Fruit fly (Drosophila melanogaster) whole organism, embryonic: ENCODE results near the gene Prosalpha6T.

Experiments used
- Aef1 ChIP-seq: fragments of 200-800 bp; sonication (Bioruptor generic); IDR thresholded peaks from 3 replicates; pipeline ENCODE4 v1.3.6; 2022; ENCODE audit warnings: missing biosample characterization, missing genetic modification characterization
- Atf-2 ChIP-seq: fragments of 200-800 bp; sonication (Bioruptor generic); optimal IDR thresholded peaks from 2 replicates; lab custom pipeline; 2016; ENCODE audit warnings: missing biosample characterization, missing genetic modification characterization
- Atf6 ChIP-seq: fragments of 200-800 bp; sonication (Bioruptor generic); IDR thresholded peaks from 2 replicates; pipeline ENCODE4 v1.3.6; 2022; ENCODE audit warnings: missing biosample characterization, missing genetic modification characterization
- B-H2 ChIP-seq: fragments of 200-800 bp; sonication (Bioruptor generic); optimal IDR thresholded peaks from 2 replicates; lab custom pipeline; 2018; ENCODE audit warnings: missing biosample characterization, mild to moderate bottlenecking, missing genetic modification characterization
- BtbVII ChIP-seq: fragments of 200-800 bp; sonication (Bioruptor generic); optimal IDR thresholded peaks from 3 replicates; lab custom pipeline; 2017; ENCODE audit warnings: missing biosample characterization, mild to moderate bottlenecking, missing genetic modification characterization
- CG11398 ChIP-seq: fragments of 200-800 bp; sonication (Bioruptor generic); optimal IDR thresholded peaks from 2 replicates; lab custom pipeline; 2016; ENCODE audit warnings: missing biosample characterization, missing genetic modification characterization
- CG13123 ChIP-seq: fragments of 200-800 bp; sonication (Bioruptor generic); optimal IDR thresholded peaks from 2 replicates; lab custom pipeline; 2016; ENCODE audit warnings: missing biosample characterization, missing genetic modification characterization
- CG13894 ChIP-seq: fragments of 200-800 bp; sonication (Bioruptor generic); optimal IDR thresholded peaks from 3 replicates; lab custom pipeline; 2018; ENCODE audit warnings: missing biosample characterization, mild to moderate bottlenecking, missing genetic modification characterization, moderate library complexity
- CG15696 ChIP-seq: fragments of 200-800 bp; sonication (Bioruptor generic); optimal IDR thresholded peaks from 2 replicates; lab custom pipeline; 2019; ENCODE audit warnings: missing biosample characterization, mild to moderate bottlenecking, missing genetic modification characterization, moderate library complexity
- CG17328 ChIP-seq: fragments of 200-800 bp; sonication (Bioruptor generic); IDR thresholded peaks from 2 replicates; pipeline ENCODE4 v1.3.6; 2022; ENCODE audit warnings: missing biosample characterization, missing genetic modification characterization
- CG3407 ChIP-seq: fragments of 200-800 bp; sonication (Bioruptor generic); optimal IDR thresholded peaks from 2 replicates; lab custom pipeline; 2018; ENCODE audit warnings: missing biosample characterization, mild to moderate bottlenecking, missing genetic modification characterization
- CG34422 ChIP-seq: fragments of 200-800 bp; sonication (Bioruptor generic); IDR thresholded peaks from 3 replicates; pipeline ENCODE4 v1.3.6; 2022; ENCODE audit warnings: missing biosample characterization, missing genetic modification characterization
- CG6254 ChIP-seq: fragments of 200-800 bp; sonication (Bioruptor generic); optimal IDR thresholded peaks from 3 replicates; lab custom pipeline; 2017; ENCODE audit warnings: mild to moderate bottlenecking, missing biosample characterization, missing genetic modification reagents, missing genetic modification characterization
- CG6654 ChIP-seq: fragments of 200-800 bp; sonication (Bioruptor generic); optimal IDR thresholded peaks from 2 replicates; lab custom pipeline; 2017; ENCODE audit warnings: missing biosample characterization, mild to moderate bottlenecking, missing genetic modification characterization
- CG7786 ChIP-seq: fragments of 200-800 bp; sonication (Bioruptor generic); optimal IDR thresholded peaks from 2 replicates; lab custom pipeline; 2016; ENCODE audit warnings: missing biosample characterization, missing genetic modification characterization
- CG7963 ChIP-seq: fragments of 200-800 bp; sonication (Bioruptor generic); IDR thresholded peaks from 3 replicates; pipeline ENCODE4 v1.3.6; 2022; ENCODE audit warnings: missing biosample characterization, missing genetic modification characterization; ENCODE audit not compliant: partially characterized antibody
- D19A ChIP-seq: fragments of 200-800 bp; optimal IDR thresholded peaks from 3 replicates; lab custom pipeline; 2019; ENCODE audit warnings: missing biosample characterization, mild to moderate bottlenecking, missing genetic modification characterization, moderate library complexity
- Drgx ChIP-seq: fragments of 200-800 bp; sonication (Bioruptor generic); IDR thresholded peaks from 2 replicates; pipeline ENCODE4 v1.3.6; 2022; ENCODE audit warnings: missing biosample characterization, missing genetic modification characterization
- Elba2 ChIP-seq: fragments of 200-800 bp; sonication (Bioruptor generic); optimal IDR thresholded peaks from 3 replicates; lab custom pipeline; 2016; ENCODE audit warnings: missing biosample characterization, missing genetic modification characterization
- Fer1 ChIP-seq: fragments of 200-800 bp; sonication (Bioruptor generic); optimal IDR thresholded peaks from 2 replicates; lab custom pipeline; 2017; ENCODE audit warnings: missing biosample characterization, mild to moderate bottlenecking, missing genetic modification characterization
- Fer3 ChIP-seq: fragments of 200-800 bp; sonication (Bioruptor generic); optimal IDR thresholded peaks from 2 replicates; lab custom pipeline; 2018; ENCODE audit warnings: missing biosample characterization, mild to moderate bottlenecking, missing genetic modification characterization, moderate library complexity
- HmgZ ChIP-seq: fragments of 200-800 bp; sonication (Bioruptor generic); optimal IDR thresholded peaks from 2 replicates; lab custom pipeline; 2018; ENCODE audit warnings: missing biosample characterization, mild to moderate bottlenecking, missing genetic modification characterization
- Hmx ChIP-seq: fragments of 200-800 bp; sonication (Bioruptor generic); optimal IDR thresholded peaks from 2 replicates; lab custom pipeline; 2016; ENCODE audit warnings: missing biosample characterization, missing genetic modification characterization
- Meics ChIP-seq: fragments of 200-800 bp; sonication (Bioruptor generic); optimal IDR thresholded peaks from 2 replicates; lab custom pipeline; 2017; ENCODE audit warnings: missing biosample characterization, mild to moderate bottlenecking, missing genetic modification characterization
- NK7.1 ChIP-seq: fragments of 200-800 bp; sonication (Bioruptor generic); optimal IDR thresholded peaks from 3 replicates; lab custom pipeline; 2016; ENCODE audit warnings: missing biosample characterization, missing genetic modification characterization
- Opbp ChIP-seq: fragments of 200-800 bp; sonication (Bioruptor generic); IDR thresholded peaks from 3 replicates; pipeline ENCODE4 v1.3.6; 2022; ENCODE audit warnings: missing biosample characterization, missing genetic modification characterization; ENCODE audit not compliant: partially characterized antibody
- Rfx ChIP-seq: fragments of 200-800 bp; sonication (Bioruptor generic); IDR thresholded peaks from 2 replicates; pipeline ENCODE4 v1.3.6; 2022; ENCODE audit warnings: missing biosample characterization, missing genetic modification characterization
- Sin3A ChIP-seq: fragments of >200 bp; optimal IDR thresholded peaks from 2 replicates; lab custom pipeline; 2018
- al ChIP-seq: fragments of 200-800 bp; sonication (Bioruptor generic); IDR thresholded peaks from 2 replicates; pipeline ENCODE4 v1.3.6; 2022; ENCODE audit warnings: missing biosample characterization, missing genetic modification characterization
- ato ChIP-seq: fragments of 200-800 bp; sonication (Bioruptor generic); IDR thresholded peaks from 2 replicates; pipeline ENCODE4 v1.3.6; 2022; ENCODE audit warnings: missing biosample characterization, missing genetic modification characterization; ENCODE audit not compliant: partially characterized antibody
- dysf ChIP-seq: fragments of 200-800 bp; sonication (Bioruptor generic); IDR thresholded peaks from 3 replicates; pipeline ENCODE4 v1.3.6; 2022; ENCODE audit warnings: missing biosample characterization, missing genetic modification characterization
- exex ChIP-seq: fragments of 200-800 bp; sonication (Bioruptor generic); optimal IDR thresholded peaks from 4 replicates; lab custom pipeline; 2018; ENCODE audit warnings: missing biosample characterization, mild to moderate bottlenecking, missing genetic modification characterization, moderate library complexity
- fd102C ChIP-seq: fragments of 200-800 bp; sonication (Bioruptor generic); optimal IDR thresholded peaks from 2 replicates; lab custom pipeline; 2018; ENCODE audit warnings: missing biosample characterization, mild to moderate bottlenecking, missing genetic modification characterization, moderate library complexity
- fd96Cb ChIP-seq: fragments of 200-800 bp; sonication (Bioruptor generic); optimal IDR thresholded peaks from 2 replicates; lab custom pipeline; 2018; ENCODE audit warnings: missing biosample characterization, mild to moderate bottlenecking, missing genetic modification characterization, moderate library complexity
- gcm2 ChIP-seq: fragments of 200-800 bp; sonication (Bioruptor generic); optimal IDR thresholded peaks from 2 replicates; lab custom pipeline; 2016; ENCODE audit warnings: missing biosample characterization, missing genetic modification characterization
- gro ChIP-seq: fragments of 200-800 bp; sonication (Bioruptor generic); optimal IDR thresholded peaks from 2 replicates; lab custom pipeline; 2016; ENCODE audit warnings: missing biosample characterization, missing genetic modification characterization
- ken ChIP-seq: fragments of 200-800 bp; sonication (Bioruptor generic); IDR thresholded peaks from 3 replicates; pipeline ENCODE4 v1.3.6; 2022; ENCODE audit warnings: missing biosample characterization, missing genetic modification characterization
- lab ChIP-seq: fragments of 200-800 bp; sonication (Bioruptor generic); optimal IDR thresholded peaks from 3 replicates; lab custom pipeline; 2017; ENCODE audit warnings: missing biosample characterization, missing genetic modification characterization, mild to moderate bottlenecking, moderate library complexity, missing genetic modification reagents
- lbe ChIP-seq: fragments of 200-800 bp; sonication (Bioruptor generic); optimal IDR thresholded peaks from 2 replicates; lab custom pipeline; 2016; ENCODE audit warnings: missing biosample characterization, mild to moderate bottlenecking, missing genetic modification characterization
- nau ChIP-seq: fragments of 200-800 bp; sonication (Bioruptor generic); optimal IDR thresholded peaks from 3 replicates; lab custom pipeline; 2017; ENCODE audit warnings: missing biosample characterization, mild to moderate bottlenecking, missing genetic modification characterization, missing genetic modification reagents
- nom ChIP-seq: fragments of 200-800 bp; sonication (Bioruptor generic); optimal IDR thresholded peaks from 2 replicates; lab custom pipeline; 2017; ENCODE audit warnings: missing biosample characterization, missing genetic modification characterization, mild to moderate bottlenecking, moderate library complexity, missing genetic modification reagents
- peb ChIP-seq: fragments of 200-800 bp; sonication (Bioruptor generic); IDR thresholded peaks from 2 replicates; pipeline ENCODE4 v1.3.6; 2022; ENCODE audit warnings: missing biosample characterization, missing genetic modification characterization
- pfk ChIP-seq: fragments of 200-800 bp; sonication (Bioruptor generic); optimal IDR thresholded peaks from 2 replicates; lab custom pipeline; 2018; ENCODE audit warnings: missing biosample characterization, mild to moderate bottlenecking, missing genetic modification characterization, moderate library complexity
- pho ChIP-seq: fragments of 200-800 bp; sonication (Bioruptor generic); optimal IDR thresholded peaks from 2 replicates; lab custom pipeline; 2016; ENCODE audit warnings: missing biosample characterization, missing genetic modification characterization
- pzg ChIP-seq: fragments of 200-800 bp; sonication (Bioruptor generic); optimal IDR thresholded peaks from 3 replicates; lab custom pipeline; 2018; ENCODE audit warnings: missing biosample characterization, mild to moderate bottlenecking, missing genetic modification characterization, moderate library complexity
- sd ChIP-seq: fragments of 200-800 bp; sonication (Bioruptor generic); optimal IDR thresholded peaks from 3 replicates; lab custom pipeline; 2018; ENCODE audit warnings: missing biosample characterization, mild to moderate bottlenecking, missing genetic modification characterization, moderate library complexity
- sens ChIP-seq: fragments of 200-800 bp; sonication (Bioruptor generic); peaks from one replicate; lab custom pipeline; 2016; ENCODE audit warnings: missing biosample characterization, missing genetic modification characterization
- slp2 ChIP-seq: fragments of 200-800 bp; sonication (Bioruptor generic); optimal IDR thresholded peaks from 2 replicates; lab custom pipeline; 2016; ENCODE audit warnings: missing biosample characterization, missing genetic modification characterization
- unpg ChIP-seq: fragments of 200-800 bp; sonication (Bioruptor generic); optimal IDR thresholded peaks from 3 replicates; lab custom pipeline; 2018; ENCODE audit warnings: missing biosample characterization, mild to moderate bottlenecking, missing genetic modification characterization, moderate library complexity
- wdn ChIP-seq: fragments of 200-800 bp; sonication (Bioruptor generic); IDR thresholded peaks from 2 replicates; pipeline ENCODE4 v1.3.6; 2022; ENCODE audit warnings: missing biosample characterization, missing genetic modification characterization

Prosalpha6T gene

dm6 chr2L:13206077-13206668 lies 25.7 kb upstream of the Prosalpha6T start (continued):
- TF ChIP-seq CG15696 (tag; lab: Kevin White, UChicago): no peak
- peak; percentile 50 for TF ChIP-seq HmgZ (tag; lab: Kevin White, UChicago)
- TF ChIP-seq ato (GFP tag; lab: Robert Waterston, UW): no peak
- TF ChIP-seq CG34422: no peak
- no peak for TF ChIP-seq CG3407
- TF ChIP-seq Sin3A: no peak
- TF ChIP-seq Drgx (GFP tag; lab: Robert Waterston, UW): peak; percentile 63
- peak; percentile 29 for TF ChIP-seq CG7786
- TF ChIP-seq B-H2: peak; percentile 35
- TF ChIP-seq lbe (GFP tag; lab: Kevin White, UChicago): no peak
- peak; percentile 81 for TF ChIP-seq sd (tag; lab: Kevin White, UChicago)
- no peak for TF ChIP-seq Atf-2
- no peak for TF ChIP-seq dysf (GFP tag; lab: Robert Waterston, UW)
- TF ChIP-seq fd102C (GFP tag; lab: Kevin White, UChicago): no peak
- TF ChIP-seq CG11398 (GFP tag; lab: Kevin White, UChicago): no peak
- TF ChIP-seq Rfx (GFP tag; lab: Robert Waterston, UW): 0 out of 2 replicates have a peak, but pooled peaks have one; percentile 23
- 0 out of 2 replicates have a peak, but pooled peaks have one; percentile 22 for TF ChIP-seq Atf6 (GFP tag; lab: Robert Waterston, UW)
- peak; percentile 31 for TF ChIP-seq Fer1
- no peak for TF ChIP-seq CG13123
- TF ChIP-seq unpg (GFP tag; lab: Kevin White, UChicago): no peak
- TF ChIP-seq sens (GFP tag; lab: Kevin White, UChicago): peak; percentile 63
- peak; percentile 55 for TF ChIP-seq nom (GFP tag; lab: Kevin White, UChicago)
- TF ChIP-seq fd96Cb (tag; lab: Kevin White, UChicago): no peak
- peak; percentile 28 for TF ChIP-seq BtbVII (GFP tag; lab: Kevin White, UChicago)
- no peak for TF ChIP-seq nau

DNA sequence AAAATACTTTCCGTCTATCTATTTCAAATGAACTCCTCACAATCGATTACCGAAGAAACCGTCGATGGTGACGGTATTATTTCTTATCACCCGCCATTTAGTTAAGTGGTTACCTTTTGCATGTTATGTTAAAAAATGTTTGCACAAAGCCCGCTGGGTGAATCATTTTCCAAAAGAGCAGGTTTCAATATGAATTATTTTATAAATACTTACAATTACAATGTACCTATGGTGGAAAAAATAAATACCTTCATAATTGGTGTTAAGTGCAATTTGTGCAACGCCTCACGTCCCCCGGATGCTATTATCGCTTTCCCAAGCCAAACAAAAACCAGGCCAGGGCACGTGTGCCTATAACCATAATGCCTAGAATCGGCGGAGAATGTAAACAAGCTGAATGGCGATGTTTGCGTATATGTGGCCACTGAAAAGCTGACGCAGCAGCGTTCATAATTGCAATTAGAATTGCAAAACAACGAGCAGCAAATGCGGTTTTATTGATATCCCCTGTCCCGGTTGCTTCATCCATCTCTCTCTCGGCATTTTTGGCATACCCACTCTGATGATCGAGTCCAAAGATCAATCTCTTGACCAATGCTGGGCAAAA lies 24.9 kb upstream of the Prosalpha6T start:
- TF ChIP-seq peb (GFP tag; lab: Robert Waterston, UW) (no peak), al (GFP tag; lab: Robert Waterston, UW) (no peak), slp2 (GFP tag; lab: Kevin White, UChicago) (no peak), exex (tag; lab: Kevin White, UChicago) (peak; percentile 19), Meics (no peak), CG6654 (GFP tag; lab: Kevin White, UChicago) (no peak), lab (GFP tag; lab: Kevin White, UChicago) (no peak), Aef1 (GFP tag; lab: Robert Waterston, UW) (no peak), D19A (tag; lab: Kevin White, UChicago) (no peak), wdn (GFP tag; lab: Robert Waterston, UW) (no peak), CG6254 (GFP tag; lab: Kevin White, UChicago) (no peak), ato (GFP tag; lab: Robert Waterston, UW) (no peak), NK7.1 (GFP tag; lab: Kevin White, UChicago) (no peak), Fer3 (no peak), gro (GFP tag; lab: Kevin White, UChicago) (no peak), Elba2 (GFP tag; lab: Kevin White, UChicago) (no peak), Hmx (GFP tag; lab: Kevin White, UChicago) (no peak), CG17328 (no peak), CG13894 (no peak), pfk (GFP tag; lab: Kevin White, UChicago) (no peak), ken (no peak), pzg (no peak), Opbp (GFP tag; lab: Robert Waterston, UW) (no peak), CG7963 (GFP tag; lab: Robert Waterston, UW) (0 out of 3 replicates have a peak, but pooled peaks have one; percentile 18), Drgx (GFP tag; lab: Robert Waterston, UW) (0 out of 2 replicates have a peak, but pooled peaks have one; percentile 23), pho (no peak), gcm2 (GFP tag; lab: Kevin White, UChicago) (no peak)
